Worm (Caenorhabditis elegans) whole organism, L1 larva: ENCODE data around the gene ncs-4.

Source experiments
- C04F5.9 ChIP-seq: sonication (generic microtip); optimal IDR thresholded peaks from 2 replicates; lab custom pipeline; 2016; ENCODE audit warnings: missing genetic modification characterization, missing compliant biosample characterization
- unc-62 ChIP-seq: fragments of 150-350 bp; optimal IDR thresholded peaks from 2 replicates; lab custom pipeline; 2014; ENCODE audit warnings: missing biosample characterization, missing genetic modification reagents, missing genetic modification characterization
- ztf-11 ChIP-seq, 2 experiments: sonication (generic microtip); optimal IDR thresholded peaks; 2 replicates each; lab custom pipeline; 2016 to 2017; ENCODE audit warnings: missing genetic modification characterization in 2 of 2, missing biosample characterization in 1 of 2, missing compliant biosample characterization in 1 of 2

ce11 chrX:10206008-10206407 is 29.7 kb downstream of the ncs-4 start:
- TF ChIP-seq C04F5.9 (tag; lab: Kevin White, UChicago) (no peak), unc-62 (GFP tag; lab: Kevin White, UChicago) (no peak), ztf-11 (tag; optimal IDR thresholded peaks at IDR 0.05; lab: Kevin White, UChicago) (no peak)
